Worm (Caenorhabditis elegans): ENCODE data around the gene Y49G5A.1.

Y49G5A.1 gene

ce11 chrV:5269024-5269535 is 18.1 kb downstream of the Y49G5A.1 start, which contains the start of gene penr-1:
penr-1 (plus strand) TSS chrV:5269485.
- TF ChIP-seq C16A3.4 (tag; optimal IDR thresholded peaks at IDR 0.05) = peak; percentile 67
- no peak for TF ChIP-seq sptf-1 (tag; optimal IDR thresholded peaks at IDR 0.05)
- no peak for TF ChIP-seq lir-3 (tag; optimal IDR thresholded peaks at IDR 0.05; ENCODE audit: poor library complexity)
- no peak for TF ChIP-seq egl-27 (tag; optimal IDR thresholded peaks at IDR 0.05)
- no peak for TF ChIP-seq ceh-88 (GFP tag; IDR thresholded peaks at IDR 0.05)
- no peak for TF ChIP-seq snpc-4 (tag; optimal IDR thresholded peaks at IDR 0.05)
- no peak for TF ChIP-seq alr-1 (tag; optimal IDR thresholded peaks at IDR 0.05; ENCODE audit: borderline replicate concordance)
- TF ChIP-seq fos-1 (tag; optimal IDR thresholded peaks at IDR 0.05) = no peak
- TF ChIP-seq unc-86 (tag; optimal IDR thresholded peaks at IDR 0.05) = peak; percentile 35
- TF ChIP-seq ama-1 (optimal IDR thresholded peaks at IDR 0.05) = no peak
- no peak for TF ChIP-seq Y116A8C.19 (tag; optimal IDR thresholded peaks at IDR 0.05; ENCODE audit: borderline replicate concordance)
- peak; percentile 33 for TF ChIP-seq blmp-1 (tag; optimal IDR thresholded peaks at IDR 0.05)
- peak; percentile 37 for TF ChIP-seq lin-13 (GFP tag; optimal IDR thresholded peaks at IDR 0.05)
- TF ChIP-seq fkh-4 (tag; optimal IDR thresholded peaks at IDR 0.05; ENCODE audit: borderline replicate concordance) = no peak
- TF ChIP-seq nhr-237 (tag; optimal IDR thresholded peaks at IDR 0.05) = peak; percentile 6
- no peak for TF ChIP-seq ceh-63 (GFP tag; optimal IDR thresholded peaks at IDR 0.05)
- no peak for TF ChIP-seq unc-98 (GFP tag; IDR thresholded peaks at IDR 0.05)
- peak in 2 of 6 experiments; percentile 2 to 43 for TF ChIP-seq elt-3 (tag; optimal IDR thresholded peaks at IDR 0.05)
- TF ChIP-seq irx-1 (tag; optimal IDR thresholded peaks at IDR 0.05) = peak; percentile 16
- no peak for TF ChIP-seq zag-1 (tag; optimal IDR thresholded peaks at IDR 0.05)
- TF ChIP-seq mef-2 (tag; optimal IDR thresholded peaks at IDR 0.05) = no peak
- TF ChIP-seq nhr-76 (tag; optimal IDR thresholded peaks at IDR 0.05) = no peak
- no peak for TF ChIP-seq pqm-1 (tag; optimal IDR thresholded peaks at IDR 0.05)
- peak; percentile 50 for TF ChIP-seq dsc-1 (tag; optimal IDR thresholded peaks at IDR 0.05)
- TF ChIP-seq dpl-1 (GFP tag; optimal IDR thresholded peaks at IDR 0.05) = peak; percentile 88 to 94 (median 92)
- TF ChIP-seq pag-3 (tag; optimal IDR thresholded peaks at IDR 0.05; ENCODE audit: borderline replicate concordance, insufficient read depth) = no peak
- peak; percentile 51 to 74 for TF ChIP-seq lsy-2 (tag; optimal IDR thresholded peaks at IDR 0.05)
- no peak for TF ChIP-seq nhr-12 (tag; optimal IDR thresholded peaks at IDR 0.05)
- no peak for TF ChIP-seq sox-4 (tag; optimal IDR thresholded peaks at IDR 0.05)
- TF ChIP-seq rnt-1 (tag; optimal IDR thresholded peaks at IDR 0.05) = peak; percentile 61
- no peak for TF ChIP-seq ceh-8 (GFP tag; optimal IDR thresholded peaks at IDR 0.05)
- peak in 1 of 2 experiments; percentile 29 for TF ChIP-seq mdl-1 (tag; optimal IDR thresholded peaks at IDR 0.05)
- TF ChIP-seq hlh-4 (tag; optimal IDR thresholded peaks at IDR 0.05) = no peak
- TF ChIP-seq C04F5.9 (tag; optimal IDR thresholded peaks at IDR 0.05) = no peak
- TF ChIP-seq unc-30 (tag; optimal IDR thresholded peaks at IDR 0.05) = no peak
- peak; percentile 3 for TF ChIP-seq elt-2 (tag; optimal IDR thresholded peaks at IDR 0.05)
- peak; percentile 57 for TF ChIP-seq nhr-19 (GFP tag; conservative IDR thresholded peaks at IDR 0.05)
- TF ChIP-seq swsn-7 (tag; optimal IDR thresholded peaks at IDR 0.05) = peak; percentile 47
- no peak for TF ChIP-seq isw-1 (GFP tag; IDR thresholded peaks at IDR 0.05)
- no peak for TF ChIP-seq nhr-28 (tag; optimal IDR thresholded peaks at IDR 0.05)
- no peak for TF ChIP-seq zip-4 (GFP tag; optimal IDR thresholded peaks at IDR 0.05)
- TF ChIP-seq jun-1 (tag; optimal IDR thresholded peaks at IDR 0.05) = peak; percentile 23
- TF ChIP-seq nhr-71 (tag; optimal IDR thresholded peaks at IDR 0.05) = peak; percentile 75
- TF ChIP-seq egl-13 (tag; optimal IDR thresholded peaks at IDR 0.05) = peak; percentile 6
- peak; percentile 33; the same call in 1 of the 2 replicates for TF ChIP-seq grh-1 (GFP tag; IDR thresholded peaks at IDR 0.05)
- no peak for TF ChIP-seq ztf-4 (tag; optimal IDR thresholded peaks at IDR 0.05)
- peak; percentile 31 for TF ChIP-seq lin-15B (tag; optimal IDR thresholded peaks at IDR 0.05)
- peak; percentile 20 for TF ChIP-seq lin-39 (tag; optimal IDR thresholded peaks at IDR 0.05)
- peak; percentile 75 for TF ChIP-seq nhr-85 (tag)
- TF ChIP-seq lin-14 (GFP tag; optimal IDR thresholded peaks at IDR 0.05) = peak; percentile 59
- TF ChIP-seq pax-3 (tag; optimal IDR thresholded peaks at IDR 0.05) = no peak
- peak; percentile 19 for TF ChIP-seq mep-1 (tag; optimal IDR thresholded peaks at IDR 0.05)
- TF ChIP-seq unc-130 (tag; optimal IDR thresholded peaks at IDR 0.05) = peak; percentile 69

Measured in whole organism, L1 larva.